Fruit fly (Drosophila melanogaster) whole organism, pupa: Measurements from ENCODE around the gene CNPYb.

Source experiments
- CG13204 ChIP-seq: fragments of 200-800 bp; sonication (Bioruptor generic); optimal IDR thresholded peaks from 2 replicates; lab custom pipeline; 2018; ENCODE audit warnings: missing biosample characterization, mild to moderate bottlenecking, missing genetic modification characterization, moderate library complexity
- CG17806 ChIP-seq: fragments of 200-800 bp; sonication (Bioruptor generic); optimal IDR thresholded peaks from 2 replicates; lab custom pipeline; 2018; ENCODE audit warnings: missing biosample characterization, mild to moderate bottlenecking, missing genetic modification characterization, moderate library complexity
- CG4496 ChIP-seq: fragments of 200-800 bp; sonication (Bioruptor generic); IDR thresholded peaks from 3 replicates; pipeline ENCODE4 v1.3.6; 2022; ENCODE audit warnings: missing biosample characterization, missing genetic modification characterization
- CG8301 ChIP-seq: fragments of 200-800 bp; sonication (Bioruptor generic); optimal IDR thresholded peaks from 2 replicates; lab custom pipeline; 2018; ENCODE audit warnings: missing biosample characterization, mild to moderate bottlenecking, missing genetic modification characterization
- Pif1B ChIP-seq: fragments of 200-800 bp; sonication (Bioruptor generic); optimal IDR thresholded peaks from 3 replicates; lab custom pipeline; 2016; ENCODE audit warnings: missing biosample characterization, missing genetic modification characterization

DNA sequence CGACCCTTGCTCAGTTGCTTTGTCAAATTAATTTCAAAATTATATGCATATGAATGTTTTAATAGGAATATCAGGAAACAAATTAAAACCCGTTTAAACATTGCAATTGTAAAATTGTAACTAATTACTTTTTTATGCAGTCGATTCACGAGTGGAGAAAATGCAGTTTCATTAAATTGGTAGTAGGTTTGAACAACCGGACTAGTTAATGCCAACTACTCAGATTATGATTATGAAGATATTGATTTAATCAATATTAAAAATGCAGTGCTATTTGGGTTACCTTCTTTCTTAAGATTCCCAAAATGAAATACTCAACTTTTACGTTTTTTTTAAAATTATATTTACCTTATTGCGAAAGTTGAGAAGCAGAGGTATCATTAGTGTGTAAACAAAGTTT is 33.5 kb upstream of the CNPYb start, which contains the start of gene Spn75F:
- TF ChIP-seq CG4496 (GFP tag; lab: Robert Waterston, UW) (no peak), CG17806 (no peak), Pif1B (no peak), CG8301 (no peak), CG13204 (GFP tag; lab: Kevin White, UChicago) (no peak)
